Worm (Caenorhabditis elegans): ENCODE measurements around the gene ZC449.5.

DNA sequence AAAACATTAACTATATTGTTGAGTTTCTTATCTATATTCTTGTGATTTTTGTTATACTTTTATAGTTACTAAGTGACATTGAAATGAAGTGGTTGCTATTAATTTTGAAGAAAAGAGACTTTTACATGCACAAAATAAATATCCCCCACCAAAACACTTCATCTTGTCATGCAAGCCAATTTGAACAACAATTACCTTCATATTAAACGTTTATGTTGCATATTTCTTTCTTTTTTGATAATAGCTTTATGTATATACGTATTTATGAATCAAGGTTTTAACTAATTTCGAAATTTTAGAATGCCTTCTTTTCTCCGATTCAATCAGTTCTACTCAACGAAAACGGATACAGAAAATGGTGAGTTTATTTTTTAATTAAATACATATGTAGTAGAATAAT is 30.2 kb upstream of the ZC449.5 start, which contains the start of gene clc-7:
- TF ChIP-seq R02D3.7 (tag; optimal IDR thresholded peaks at IDR 0.05) (no peak), ceh-16 (tag; optimal IDR thresholded peaks at IDR 0.05) (no peak), mdl-1 (tag; optimal IDR thresholded peaks at IDR 0.05) (no peak)

Measured in whole organism, L3 larva.